Worm (Caenorhabditis elegans): ENCODE results near the gene tbc-2.

Gene tbc-2

ce11 chrII:5774879-5775278, 52.4 kb downstream of the tbc-2 start:
- TF ChIP-seq unc-62 (GFP tag; optimal IDR thresholded peaks at IDR 0.05): no peak

- no peak for TF ChIP-seq unc-62 (GFP tag; optimal IDR thresholded peaks at IDR 0.05)
Observed at ce11 chrII:5774120-5774519, 53.1 kb downstream of the tbc-2 start, which contains the start of the genes dmd-5 and F10C1.1. Gene dmd-5 (minus strand): TSS chrII:5774220. Gene F10C1.1 (plus strand): TSS chrII:5774229.
